Fruit fly (Drosophila melanogaster) whole organism, embryonic: ENCODE measurements around the gene CG5381.

ENCODE experiments used
- Bgb ChIP-seq: fragments of 200-800 bp; sonication (Bioruptor generic); IDR thresholded peaks from 2 replicates; pipeline ENCODE4 v1.3.6; 2022; ENCODE audit warnings: missing biosample characterization, missing genetic modification characterization; ENCODE audit not compliant: partially characterized antibody
- Bteb2 ChIP-seq: fragments of 200-800 bp; sonication (Bioruptor generic); optimal IDR thresholded peaks from 2 replicates; lab custom pipeline; 2016; ENCODE audit warnings: missing biosample characterization, missing genetic modification characterization
- CG10431 ChIP-seq: fragments of 200-800 bp; sonication (Bioruptor generic); optimal IDR thresholded peaks from 3 replicates; lab custom pipeline; 2018; ENCODE audit warnings: missing biosample characterization, mild to moderate bottlenecking, missing genetic modification characterization
- CG11696 ChIP-seq: fragments of 200-800 bp; sonication (Bioruptor generic); IDR thresholded peaks from 2 replicates; pipeline ENCODE4 v1.3.6; 2022; ENCODE audit warnings: missing biosample characterization, missing genetic modification characterization
- CG16813 ChIP-seq: fragments of 200-800 bp; sonication (Bioruptor generic); IDR thresholded peaks from 3 replicates; pipeline ENCODE4 v1.3.6; 2022; ENCODE audit warnings: missing biosample characterization, missing genetic modification characterization; ENCODE audit not compliant: partially characterized antibody
- CG16863 ChIP-seq: fragments of 200-800 bp; sonication (Bioruptor generic); optimal IDR thresholded peaks from 3 replicates; lab custom pipeline; 2016; ENCODE audit warnings: missing biosample characterization, missing genetic modification characterization
- CG17568 ChIP-seq: fragments of 200-800 bp; sonication (Bioruptor generic); optimal IDR thresholded peaks from 2 replicates; lab custom pipeline; 2018; ENCODE audit warnings: missing biosample characterization, mild to moderate bottlenecking, missing genetic modification characterization, moderate library complexity
- CG17829 ChIP-seq: fragments of 200-800 bp; optimal IDR thresholded peaks from 2 replicates; lab custom pipeline; 2019; ENCODE audit warnings: missing biosample characterization, mild to moderate bottlenecking, missing genetic modification characterization, moderate library complexity
- CG30020 ChIP-seq: fragments of 200-800 bp; optimal IDR thresholded peaks from 2 replicates; lab custom pipeline; 2019; ENCODE audit warnings: missing biosample characterization, mild to moderate bottlenecking, missing genetic modification characterization, moderate library complexity
- CG3163 ChIP-seq: fragments of 200-800 bp; sonication (Bioruptor generic); optimal IDR thresholded peaks from 3 replicates; lab custom pipeline; 2016; ENCODE audit warnings: missing biosample characterization, missing genetic modification characterization
- CG42726 ChIP-seq: fragments of 200-800 bp; sonication (Bioruptor generic); IDR thresholded peaks from 2 replicates; pipeline ENCODE4 v1.3.6; 2022; ENCODE audit warnings: missing biosample characterization, missing genetic modification characterization; ENCODE audit not compliant: partially characterized antibody
- CG5180 ChIP-seq: fragments of 200-800 bp; sonication (Bioruptor generic); optimal IDR thresholded peaks from 3 replicates; lab custom pipeline; 2017; ENCODE audit warnings: missing biosample characterization, missing genetic modification characterization, mild to moderate bottlenecking, moderate library complexity, missing genetic modification reagents
- CG6175 ChIP-seq: fragments of 200-800 bp; sonication (Bioruptor generic); IDR thresholded peaks from 3 replicates; pipeline ENCODE4 v1.3.6; 2022; ENCODE audit warnings: missing biosample characterization, missing genetic modification characterization
- CG6272 ChIP-seq: fragments of 200-800 bp; sonication (Bioruptor generic); IDR thresholded peaks from 2 replicates; pipeline ENCODE4 v1.3.6; 2022; ENCODE audit warnings: missing biosample characterization, missing genetic modification characterization
- CG6791 ChIP-seq: fragments of 200-800 bp; sonication (Bioruptor generic); IDR thresholded peaks from 3 replicates; pipeline ENCODE4 v1.3.6; 2022; ENCODE audit warnings: missing biosample characterization, missing genetic modification characterization; ENCODE audit not compliant: partially characterized antibody
- CG8359 ChIP-seq: fragments of 200-800 bp; sonication (Bioruptor generic); optimal IDR thresholded peaks from 2 replicates; lab custom pipeline; 2017; ENCODE audit warnings: missing biosample characterization, mild to moderate bottlenecking, missing genetic modification characterization, borderline replicate concordance
- CG9817 ChIP-seq: fragments of 200-800 bp; sonication (Bioruptor generic); optimal IDR thresholded peaks from 2 replicates; lab custom pipeline; 2018; ENCODE audit warnings: missing biosample characterization, mild to moderate bottlenecking, missing genetic modification characterization, moderate library complexity
- D19A ChIP-seq: fragments of 200-800 bp; optimal IDR thresholded peaks from 3 replicates; lab custom pipeline; 2019; ENCODE audit warnings: missing biosample characterization, mild to moderate bottlenecking, missing genetic modification characterization, moderate library complexity
- Eip74EF ChIP-seq, 2 experiments: fragments of 200-800 bp in 1 of 2; fragments of >200 bp in 1 of 2; sonication (Bioruptor generic) in 1 of 2; optimal IDR thresholded peaks; 2 replicates each; lab custom pipeline; 2017 to 2019; ENCODE audit warnings: missing biosample characterization in 2 of 2, missing genetic modification characterization in 2 of 2, mild to moderate bottlenecking in 1 of 2, moderate library complexity in 1 of 2
- Fer1 ChIP-seq: fragments of 200-800 bp; sonication (Bioruptor generic); optimal IDR thresholded peaks from 2 replicates; lab custom pipeline; 2017; ENCODE audit warnings: missing biosample characterization, mild to moderate bottlenecking, missing genetic modification characterization
- Lhr ChIP-seq: fragments of 200-800 bp; sonication (Bioruptor generic); optimal IDR thresholded peaks from 3 replicates; lab custom pipeline; 2017; ENCODE audit warnings: mild to moderate bottlenecking, missing biosample characterization, missing genetic modification reagents, missing genetic modification characterization
- Nf-YC ChIP-seq: fragments of 200-800 bp; optimal IDR thresholded peaks from 3 replicates; lab custom pipeline; 2019; ENCODE audit warnings: missing biosample characterization, mild to moderate bottlenecking, missing genetic modification characterization, moderate library complexity
- Pdp1 ChIP-seq, 2 experiments: fragments of 200-800 bp; sonication (Bioruptor generic); optimal IDR thresholded peaks; 3 replicates each; lab custom pipeline; 2016; ENCODE audit warnings: missing biosample characterization in 2 of 2, missing genetic modification characterization in 2 of 2, mild to moderate bottlenecking in 1 of 2, moderate library complexity in 1 of 2
- Ptx1 ChIP-seq: fragments of 200-800 bp; sonication (Bioruptor generic); IDR thresholded peaks from 2 replicates; pipeline ENCODE4 v1.3.6; 2022; ENCODE audit warnings: missing biosample characterization, missing genetic modification characterization
- Rx ChIP-seq: fragments of 200-800 bp; sonication (Bioruptor generic); IDR thresholded peaks from 2 replicates; pipeline ENCODE4 v1.3.6; 2022; ENCODE audit warnings: missing biosample characterization, missing genetic modification characterization
- Stat92E ChIP-seq, 3 experiments: fragments of >200 bp in 2 of 3; fragments of 200-800 bp in 1 of 3; sonication (Bioruptor generic) in 1 of 3; optimal IDR thresholded peaks; 2 replicates each; lab custom pipeline; 2017 to 2019; ENCODE audit warnings: missing biosample characterization in 3 of 3, missing genetic modification characterization in 3 of 3, mild to moderate bottlenecking in 1 of 3, moderate library complexity in 1 of 3
- Trl ChIP-seq, 3 experiments: fragments of >200 bp in 2 of 3; fragments of 200-800 bp in 1 of 3; sonication (Bioruptor generic) in 1 of 3; optimal IDR thresholded peaks; 2 replicates in 1 of 3; 3 replicates in 2 of 3; lab custom pipeline; 2016 to 2017; ENCODE audit warnings: missing biosample characterization in 1 of 3, missing genetic modification characterization in 1 of 3
- ab ChIP-seq: fragments of 200-800 bp; sonication (Bioruptor generic); optimal IDR thresholded peaks from 2 replicates; lab custom pipeline; 2016; ENCODE audit warnings: missing biosample characterization, missing genetic modification characterization
- chn ChIP-seq: fragments of 200-800 bp; sonication (Bioruptor generic); optimal IDR thresholded peaks from 2 replicates; lab custom pipeline; 2016; ENCODE audit warnings: missing biosample characterization, missing genetic modification characterization
- crc ChIP-seq: fragments of 200-800 bp; sonication (Bioruptor generic); optimal IDR thresholded peaks from 2 replicates; lab custom pipeline; 2016; ENCODE audit warnings: missing biosample characterization, missing genetic modification characterization
- ftz-f1 ChIP-seq: fragments of 200-800 bp; sonication (Bioruptor generic); optimal IDR thresholded peaks from 2 replicates; lab custom pipeline; 2016; ENCODE audit warnings: missing biosample characterization, missing genetic modification characterization
- gsb ChIP-seq: fragments of 200-800 bp; sonication (Bioruptor generic); IDR thresholded peaks from 2 replicates; pipeline ENCODE4 v1.3.6; 2022; ENCODE audit warnings: missing biosample characterization, missing genetic modification characterization
- gt ChIP-seq: fragments of 200-800 bp; sonication (Bioruptor generic); IDR thresholded peaks from 2 replicates; pipeline ENCODE4 v1.3.6; 2022; ENCODE audit warnings: missing biosample characterization, missing genetic modification characterization
- lbe ChIP-seq: fragments of 200-800 bp; sonication (Bioruptor generic); optimal IDR thresholded peaks from 2 replicates; lab custom pipeline; 2016; ENCODE audit warnings: missing biosample characterization, mild to moderate bottlenecking, missing genetic modification characterization
- mam ChIP-seq: fragments of 200-800 bp; sonication (Bioruptor generic); optimal IDR thresholded peaks from 3 replicates; lab custom pipeline; 2016; ENCODE audit warnings: missing biosample characterization, missing genetic modification characterization
- nmo ChIP-seq: fragments of 200-800 bp; sonication (Bioruptor generic); optimal IDR thresholded peaks from 2 replicates; lab custom pipeline; 2018; ENCODE audit warnings: missing biosample characterization, mild to moderate bottlenecking, missing genetic modification characterization, moderate library complexity
- p53 ChIP-seq: fragments of 200-800 bp; sonication (Bioruptor generic); optimal IDR thresholded peaks from 2 replicates; lab custom pipeline; 2016; ENCODE audit warnings: missing biosample characterization, missing genetic modification characterization
- pan ChIP-seq, 4 experiments: fragments of >200 bp in 3 of 4; fragments of 200-800 bp in 1 of 4; sonication (Bioruptor generic) in 1 of 4; optimal IDR thresholded peaks in 3 of 4; IDR thresholded peaks in 1 of 4; 2 replicates each; pipeline versions ENCODE4 v1.3.6 to Lab custom; 2017 to 2022; ENCODE audit warnings: missing biosample characterization in 2 of 4, missing genetic modification characterization in 2 of 4, mixed read lengths in 1 of 4
- pnt ChIP-seq: fragments of 200-800 bp; sonication (Bioruptor generic); optimal IDR thresholded peaks from 3 replicates; lab custom pipeline; 2016; ENCODE audit warnings: missing biosample characterization, missing genetic modification characterization
- prd ChIP-seq, 3 experiments: fragments of >200 bp in 2 of 3; fragments of 200-800 bp in 1 of 3; sonication (Bioruptor generic) in 1 of 3; optimal IDR thresholded peaks in 2 of 3; IDR thresholded peaks in 1 of 3; 2 replicates in 2 of 3; 3 replicates in 1 of 3; pipeline versions ENCODE4 v1.3.6 to Lab custom; 2017 to 2022; ENCODE audit warnings: missing biosample characterization in 1 of 3, missing genetic modification characterization in 1 of 3
- repo ChIP-seq: fragments of 200-800 bp; sonication (Bioruptor generic); optimal IDR thresholded peaks from 2 replicates; lab custom pipeline; 2016; ENCODE audit warnings: missing biosample characterization, missing genetic modification characterization
- sna ChIP-seq: fragments of 200-800 bp; sonication (Bioruptor generic); IDR thresholded peaks from 2 replicates; pipeline ENCODE4 v1.3.6; 2022; ENCODE audit warnings: missing biosample characterization, missing genetic modification characterization; ENCODE audit not compliant: partially characterized antibody
- tin ChIP-seq: fragments of 200-800 bp; sonication (Bioruptor generic); optimal IDR thresholded peaks from 3 replicates; lab custom pipeline; 2016; ENCODE audit warnings: missing biosample characterization, missing genetic modification characterization
- tll ChIP-seq, 2 experiments: fragments of 200-800 bp in 1 of 2; fragments of >200 bp in 1 of 2; sonication (Bioruptor generic) in 1 of 2; optimal IDR thresholded peaks; 2 replicates each; lab custom pipeline; 2017 to 2019; ENCODE audit warnings: missing biosample characterization in 2 of 2, missing genetic modification characterization in 2 of 2, mild to moderate bottlenecking in 1 of 2, moderate library complexity in 1 of 2
- toy ChIP-seq: fragments of 200-800 bp; sonication (Bioruptor generic); IDR thresholded peaks from 2 replicates; pipeline ENCODE4 v1.3.6; 2022; ENCODE audit warnings: missing biosample characterization, missing genetic modification characterization
- twi ChIP-seq: fragments of 200-800 bp; optimal IDR thresholded peaks from 2 replicates; lab custom pipeline; 2019; ENCODE audit warnings: missing biosample characterization, mild to moderate bottlenecking, missing genetic modification characterization, moderate library complexity

CG5381 gene

dm6 chr2L:10306518-10307260, 16.2 kb downstream of the CG5381 start, which contains the start of the genes CG5390 and CG4968 (continued):
- TF ChIP-seq CG6272 (GFP tag; lab: Robert Waterston, UW), result no peak
- peak; percentile 63 for TF ChIP-seq Lhr (GFP tag; lab: Kevin White, UChicago)
- TF ChIP-seq CG9817 (tag; lab: Kevin White, UChicago), result no peak
- TF ChIP-seq CG42726 (GFP tag; lab: Robert Waterston, UW), result no peak
- TF ChIP-seq repo, result no peak
- no peak for TF ChIP-seq Stat92E (GFP tag; optimal IDR thresholded peaks at IDR 0.05; lab: Kevin White, UChicago)
- TF ChIP-seq CG11696 (GFP tag; lab: Robert Waterston, UW), result no peak
- TF ChIP-seq Trl (optimal IDR thresholded peaks at IDR 0.05; lab: Kevin White, UChicago), result no peak
- TF ChIP-seq Trl (GFP tag; optimal IDR thresholded peaks at IDR 0.05; lab: Kevin White, UChicago), result no peak
- TF ChIP-seq tin, result peak; percentile 46
- TF ChIP-seq CG16863 (GFP tag; lab: Kevin White, UChicago), result no peak
- no peak for TF ChIP-seq Bteb2 (GFP tag; lab: Kevin White, UChicago)
- TF ChIP-seq CG3163 (GFP tag; lab: Kevin White, UChicago), result no peak
- 0 out of 3 replicates have a peak, but pooled peaks have one; percentile 42 for TF ChIP-seq CG6791 (GFP tag; lab: Robert Waterston, UW)
- TF ChIP-seq CG8359 (GFP tag; lab: Kevin White, UChicago), result no peak
- no peak for TF ChIP-seq crc
- TF ChIP-seq pnt (GFP tag; lab: Kevin White, UChicago), result no peak
- TF ChIP-seq CG30020 (tag; lab: Kevin White, UChicago), result peak; percentile 94
- TF ChIP-seq gsb (GFP tag; lab: Robert Waterston, UW), result no peak
- TF ChIP-seq CG6175, result no peak
- TF ChIP-seq mam (GFP tag; lab: Kevin White, UChicago), result peak; percentile 2
- TF ChIP-seq ftz-f1 (GFP tag; lab: Kevin White, UChicago), result peak; percentile 6
- TF ChIP-seq Pdp1 (GFP tag; optimal IDR thresholded peaks at IDR 0.05; lab: Kevin White, UChicago), result peak in 1 of 2 experiments; percentile 42
- no peak for TF ChIP-seq gt (GFP tag; lab: Robert Waterston, UW)
- peak; percentile 88 for TF ChIP-seq lbe
- TF ChIP-seq toy, result no peak
- TF ChIP-seq ab (GFP tag; lab: Kevin White, UChicago), result no peak
- TF ChIP-seq sna (GFP tag; lab: Robert Waterston, UW), result no peak
- peak; percentile 1 for TF ChIP-seq chn (GFP tag; lab: Kevin White, UChicago)
- TF ChIP-seq Bgb, result peak; percentile 31; the same call in 1 of the 2 replicates
- TF ChIP-seq CG5180 (GFP tag; lab: Kevin White, UChicago), result no peak
- peak; percentile 43 for TF ChIP-seq twi (tag; lab: Kevin White, UChicago)
- peak; percentile 32; the same call in 1 of the 3 replicates for TF ChIP-seq CG16813 (GFP tag; lab: Robert Waterston, UW)
- TF ChIP-seq CG17829 (tag; lab: Kevin White, UChicago), result peak; percentile 79
- TF ChIP-seq p53 (GFP tag; lab: Kevin White, UChicago), result no peak
- peak; percentile 39 for TF ChIP-seq CG10431
- no peak for TF ChIP-seq D19A (tag; lab: Kevin White, UChicago)
- peak; percentile 57 for TF ChIP-seq CG17568
- TF ChIP-seq pan (optimal IDR thresholded peaks at IDR 0.05; lab: Kevin White, UChicago), result no peak
- TF ChIP-seq pan (GFP tag; optimal IDR thresholded peaks at IDR 0.05 in 1 of 2, IDR thresholded peaks at IDR 0.05 in 1 of 2), result peak in 1 of 2 experiments; percentile 73
- peak; percentile 50; the same call in 1 of the 2 replicates for TF ChIP-seq Ptx1 (GFP tag; lab: Robert Waterston, UW)
- TF ChIP-seq tll (GFP tag; optimal IDR thresholded peaks at IDR 0.05; lab: Kevin White, UChicago), result no peak
- peak; percentile 83 for TF ChIP-seq Fer1 (GFP tag; lab: Kevin White, UChicago)
- TF ChIP-seq Nf-YC (tag; lab: Kevin White, UChicago), result peak; percentile 78
- peak; percentile 66 for TF ChIP-seq nmo (GFP tag; lab: Kevin White, UChicago)
- no peak for TF ChIP-seq prd (optimal IDR thresholded peaks at IDR 0.05; lab: Kevin White, UChicago)
- TF ChIP-seq prd (GFP tag; IDR thresholded peaks at IDR 0.05; lab: Robert Waterston, UW), result no peak
- no peak for TF ChIP-seq Rx (GFP tag; lab: Robert Waterston, UW)
- peak in 1 of 2 experiments; percentile 46 for TF ChIP-seq Eip74EF (GFP tag; optimal IDR thresholded peaks at IDR 0.05; lab: Kevin White, UChicago)
